Fruit fly (Drosophila melanogaster) whole organism, embryonic: ENCODE results near the gene Trs20.

Experiments
- CG10321 ChIP-seq: fragments of 200-800 bp; sonication (Bioruptor generic); IDR thresholded peaks from 2 replicates; pipeline ENCODE4 v1.3.6; 2022; ENCODE audit warnings: missing biosample characterization, missing genetic modification characterization
- CG11560 ChIP-seq: fragments of 200-800 bp; sonication (Bioruptor generic); IDR thresholded peaks from 3 replicates; pipeline ENCODE4 v1.3.6; 2022; ENCODE audit warnings: missing biosample characterization, missing genetic modification characterization
- CG14860 ChIP-seq: fragments of 200-800 bp; sonication (Bioruptor generic); IDR thresholded peaks from 3 replicates; pipeline ENCODE4 v1.3.6; 2022; ENCODE audit warnings: missing biosample characterization, missing genetic modification characterization; ENCODE audit not compliant: partially characterized antibody
- CG14965 ChIP-seq: fragments of 200-800 bp; sonication (Bioruptor generic); optimal IDR thresholded peaks from 2 replicates; lab custom pipeline; 2016; ENCODE audit warnings: missing biosample characterization, missing genetic modification characterization, borderline replicate concordance
- CG15514 ChIP-seq: fragments of 200-800 bp; sonication (Bioruptor generic); optimal IDR thresholded peaks from 3 replicates; lab custom pipeline; 2017; ENCODE audit warnings: missing biosample characterization, missing genetic modification characterization, mild to moderate bottlenecking, moderate library complexity, missing genetic modification reagents
- CG17385 ChIP-seq: fragments of 200-800 bp; sonication (Bioruptor generic); optimal IDR thresholded peaks from 3 replicates; lab custom pipeline; 2018; ENCODE audit warnings: missing biosample characterization, mild to moderate bottlenecking, missing genetic modification characterization
- CG17802 ChIP-seq: fragments of 200-800 bp; sonication (Bioruptor generic); optimal IDR thresholded peaks from 2 replicates; lab custom pipeline; 2018; ENCODE audit warnings: missing biosample characterization, mild to moderate bottlenecking, missing genetic modification characterization, moderate library complexity
- CG18764 ChIP-seq: fragments of 200-800 bp; sonication (Bioruptor generic); optimal IDR thresholded peaks from 3 replicates; lab custom pipeline; 2016; ENCODE audit warnings: missing biosample characterization, missing genetic modification characterization
- CG34224 ChIP-seq: fragments of 200-800 bp; sonication (Bioruptor generic); IDR thresholded peaks from 3 replicates; pipeline ENCODE4 v1.3.6; 2022; ENCODE audit warnings: missing biosample characterization, missing genetic modification characterization; ENCODE audit not compliant: partially characterized antibody
- CG3726 ChIP-seq: fragments of 200-800 bp; sonication (Bioruptor generic); IDR thresholded peaks from 3 replicates; pipeline ENCODE4, ENCODE4 v1.3.6; 2022; ENCODE audit warnings: missing biosample characterization, missing genetic modification characterization
- CG3838 ChIP-seq: fragments of 200-800 bp; sonication (Bioruptor generic); optimal IDR thresholded peaks from 3 replicates; lab custom pipeline; 2016; ENCODE audit warnings: missing biosample characterization, missing genetic modification characterization
- CG4404 ChIP-seq: fragments of 200-800 bp; sonication (Bioruptor generic); IDR thresholded peaks from 2 replicates; pipeline ENCODE4 v1.3.6; 2022; ENCODE audit warnings: missing biosample characterization, missing genetic modification characterization
- CG6254 ChIP-seq: fragments of 200-800 bp; sonication (Bioruptor generic); optimal IDR thresholded peaks from 3 replicates; lab custom pipeline; 2017; ENCODE audit warnings: mild to moderate bottlenecking, missing biosample characterization, missing genetic modification reagents, missing genetic modification characterization
- CG6654 ChIP-seq: fragments of 200-800 bp; sonication (Bioruptor generic); optimal IDR thresholded peaks from 2 replicates; lab custom pipeline; 2017; ENCODE audit warnings: missing biosample characterization, mild to moderate bottlenecking, missing genetic modification characterization
- CG8478 ChIP-seq: fragments of >200 bp; optimal IDR thresholded peaks from 2 replicates; lab custom pipeline; 2018
- CG9437 ChIP-seq: fragments of 200-800 bp; sonication (Bioruptor generic); optimal IDR thresholded peaks from 2 replicates; lab custom pipeline; 2018; ENCODE audit warnings: missing biosample characterization, mild to moderate bottlenecking, missing genetic modification characterization
- CG9817 ChIP-seq: fragments of 200-800 bp; sonication (Bioruptor generic); optimal IDR thresholded peaks from 2 replicates; lab custom pipeline; 2018; ENCODE audit warnings: missing biosample characterization, mild to moderate bottlenecking, missing genetic modification characterization, moderate library complexity
- CG9932 ChIP-seq: fragments of 200-800 bp; sonication (Bioruptor generic); IDR thresholded peaks from 2 replicates; pipeline ENCODE4 v1.3.6; 2022; ENCODE audit warnings: missing biosample characterization, missing genetic modification characterization
- D ChIP-seq, 2 experiments: fragments of 200-800 bp in 1 of 2; fragments of >200 bp in 1 of 2; sonication (Bioruptor generic) in 1 of 2; optimal IDR thresholded peaks; 2 replicates in 1 of 2; 3 replicates in 1 of 2; lab custom pipeline; 2017; ENCODE audit warnings: mild to moderate bottlenecking in 1 of 2, missing biosample characterization in 1 of 2, missing genetic modification characterization in 1 of 2, missing genetic modification reagents in 1 of 2
- Dll ChIP-seq: fragments of 200-800 bp; sonication (Bioruptor generic); IDR thresholded peaks from 4 replicates; pipeline ENCODE4 v1.3.6; 2022; ENCODE audit warnings: missing biosample characterization, missing genetic modification characterization; ENCODE audit not compliant: partially characterized antibody
- Dp ChIP-seq: fragments of 200-800 bp; sonication (Bioruptor generic); optimal IDR thresholded peaks from 2 replicates; lab custom pipeline; 2018; ENCODE audit warnings: missing biosample characterization, mild to moderate bottlenecking, missing genetic modification characterization, moderate library complexity
- E2f2 ChIP-seq: fragments of 200-800 bp; sonication (Bioruptor generic); IDR thresholded peaks from 2 replicates; pipeline ENCODE4 v1.3.6; 2022; ENCODE audit warnings: missing biosample characterization, missing genetic modification characterization
- MBD-R2 ChIP-seq: fragments of 200-800 bp; sonication (Bioruptor generic); IDR thresholded peaks from 2 replicates; pipeline ENCODE4 v1.3.6; 2022; ENCODE audit warnings: missing biosample characterization, missing genetic modification characterization
- MESR4 ChIP-seq: fragments of 200-800 bp; sonication (Bioruptor generic); optimal IDR thresholded peaks from 2 replicates; lab custom pipeline; 2018; ENCODE audit warnings: missing biosample characterization, mild to moderate bottlenecking, missing genetic modification characterization, moderate library complexity
- Optix ChIP-seq: fragments of 200-800 bp; sonication (Bioruptor generic); IDR thresholded peaks from 3 replicates; pipeline ENCODE4 v1.3.6; 2022; ENCODE audit warnings: missing biosample characterization, missing genetic modification characterization
- Stat92E ChIP-seq, 3 experiments: fragments of >200 bp in 2 of 3; fragments of 200-800 bp in 1 of 3; sonication (Bioruptor generic) in 1 of 3; optimal IDR thresholded peaks; 2 replicates each; lab custom pipeline; 2017 to 2019; ENCODE audit warnings: missing biosample characterization in 3 of 3, missing genetic modification characterization in 3 of 3, mild to moderate bottlenecking in 1 of 3, moderate library complexity in 1 of 3
- bigmax ChIP-seq: fragments of 200-800 bp; sonication (Bioruptor generic); optimal IDR thresholded peaks from 2 replicates; lab custom pipeline; 2018; ENCODE audit warnings: missing biosample characterization, mild to moderate bottlenecking, missing genetic modification characterization
- chn ChIP-seq: fragments of 200-800 bp; sonication (Bioruptor generic); optimal IDR thresholded peaks from 2 replicates; lab custom pipeline; 2016; ENCODE audit warnings: missing biosample characterization, missing genetic modification characterization
- crc ChIP-seq: fragments of 200-800 bp; sonication (Bioruptor generic); optimal IDR thresholded peaks from 2 replicates; lab custom pipeline; 2016; ENCODE audit warnings: missing biosample characterization, missing genetic modification characterization
- crp ChIP-seq, 2 experiments: fragments of 200-800 bp; sonication (Bioruptor generic); optimal IDR thresholded peaks; 2 replicates in 1 of 2; 3 replicates in 1 of 2; lab custom pipeline; 2017; ENCODE audit warnings: missing biosample characterization in 2 of 2, missing genetic modification characterization in 2 of 2, mild to moderate bottlenecking in 1 of 2, moderate library complexity in 1 of 2
- dan ChIP-seq: fragments of 200-800 bp; sonication (Bioruptor generic); IDR thresholded peaks from 2 replicates; pipeline ENCODE4 v1.3.6; 2022; ENCODE audit warnings: missing biosample characterization, missing genetic modification characterization
- eve ChIP-seq, 2 experiments: fragments of >200 bp; optimal IDR thresholded peaks; 2 replicates each; lab custom pipeline; 2017; ENCODE audit warnings: missing biosample characterization in 2 of 2, missing genetic modification characterization in 2 of 2
- fu2 ChIP-seq: fragments of 200-800 bp; sonication (Bioruptor generic); optimal IDR thresholded peaks from 2 replicates; lab custom pipeline; 2016; ENCODE audit warnings: missing biosample characterization, missing genetic modification characterization
- ham ChIP-seq: fragments of 200-800 bp; sonication (Bioruptor generic); IDR thresholded peaks from 2 replicates; pipeline ENCODE4 v1.3.6; 2022; ENCODE audit warnings: missing biosample characterization, missing genetic modification characterization
- nom ChIP-seq: fragments of 200-800 bp; sonication (Bioruptor generic); optimal IDR thresholded peaks from 2 replicates; lab custom pipeline; 2017; ENCODE audit warnings: missing biosample characterization, missing genetic modification characterization, mild to moderate bottlenecking, moderate library complexity, missing genetic modification reagents
- pzg ChIP-seq: fragments of 200-800 bp; sonication (Bioruptor generic); optimal IDR thresholded peaks from 3 replicates; lab custom pipeline; 2018; ENCODE audit warnings: missing biosample characterization, mild to moderate bottlenecking, missing genetic modification characterization, moderate library complexity
- sob ChIP-seq: fragments of 200-800 bp; sonication (Bioruptor generic); IDR thresholded peaks from 2 replicates; pipeline ENCODE4 v1.3.6; 2022; ENCODE audit warnings: missing biosample characterization, missing genetic modification characterization
- ssp ChIP-seq: fragments of 200-800 bp; sonication (Bioruptor generic); IDR thresholded peaks from 2 replicates; pipeline ENCODE4 v1.3.6; 2022; ENCODE audit warnings: missing biosample characterization, missing genetic modification characterization
- ttk ChIP-seq: fragments of 200-800 bp; sonication (Bioruptor generic); IDR thresholded peaks from 2 replicates; pipeline ENCODE4 v2.1.2; 2022; ENCODE audit warnings: missing biosample characterization, missing genetic modification characterization

Trs20 gene

dm6 chr3L:16105528-16105927 is 25.9 kb downstream of the Trs20 start, which contains the start of the genes IntS9 and CG43295 (continued):
- peak; percentile 47 for TF ChIP-seq CG6254 (GFP tag; lab: Kevin White, UChicago)
- TF ChIP-seq CG8478 (lab: Kevin White, UChicago), result no peak
- TF ChIP-seq bigmax, result no peak

dm6 chr3L:16100059-16100458 is 31.4 kb downstream of the Trs20 start, which contains the start of gene IleRS-m:
Gene IleRS-m (plus strand): TSS chr3L:16100280.
- TF ChIP-seq E2f2 (GFP tag; lab: Robert Waterston, UW) (peak; percentile 96), CG4404 (no peak), fu2 (GFP tag; lab: Kevin White, UChicago) (no peak), MESR4 (GFP tag; lab: Kevin White, UChicago) (peak; percentile 20), Optix (GFP tag; lab: Robert Waterston, UW) (no peak), CG9817 (tag; lab: Kevin White, UChicago) (no peak), CG17385 (GFP tag; lab: Kevin White, UChicago) (peak; percentile 96), Stat92E (GFP tag; optimal IDR thresholded peaks at IDR 0.05; lab: Kevin White, UChicago) (no peak), CG18764 (no peak), ham (GFP tag; lab: Robert Waterston, UW) (no peak), CG10321 (GFP tag; lab: Robert Waterston, UW) (no peak), CG9437 (peak; percentile 98), CG3726 (GFP tag; lab: Robert Waterston, UW) (no peak), CG14965 (GFP tag; lab: Kevin White, UChicago) (no peak), sob (GFP tag; lab: Robert Waterston, UW) (no peak), pzg (GFP tag; lab: Kevin White, UChicago) (peak; percentile 39), ttk (GFP tag; lab: Robert Waterston, UW) (no peak), crc (no peak), CG6654 (GFP tag; lab: Kevin White, UChicago) (no peak), CG9932 (GFP tag; lab: Robert Waterston, UW) (no peak), D (optimal IDR thresholded peaks at IDR 0.05; lab: Kevin White, UChicago) (no peak), D (GFP tag; optimal IDR thresholded peaks at IDR 0.05; lab: Kevin White, UChicago) (no peak), Dll (GFP tag; lab: Robert Waterston, UW) (0 out of 4 replicates have a peak, but pooled peaks have one; percentile 11), CG3838 (GFP tag; lab: Kevin White, UChicago) (no peak), CG17802 (peak; percentile 99), MBD-R2 (GFP tag; lab: Robert Waterston, UW) (peak; percentile 76), CG15514 (GFP tag; lab: Kevin White, UChicago) (peak; percentile 87), CG11560 (tag; lab: Robert Waterston, UW) (no peak), nom (GFP tag; lab: Kevin White, UChicago) (no peak), CG34224 (GFP tag; lab: Robert Waterston, UW) (0 out of 3 replicates have a peak, but pooled peaks have one; percentile 27), chn (no peak), dan (GFP tag; lab: Robert Waterston, UW) (no peak), crp (GFP tag; optimal IDR thresholded peaks at IDR 0.05; lab: Kevin White, UChicago) (peak; percentile 53 to 89), ssp (GFP tag; lab: Robert Waterston, UW) (no peak), Dp (GFP tag; lab: Kevin White, UChicago) (peak; percentile 90), eve (GFP tag; optimal IDR thresholded peaks at IDR 0.05; lab: Kevin White, UChicago) (no peak), CG14860 (GFP tag; lab: Robert Waterston, UW) (no peak)
